Fruit fly (Drosophila melanogaster) whole organism, pupa: ENCODE measurements around the gene hfp.

Experiments
- CG14655 ChIP-seq: fragments of 200-800 bp; sonication (Bioruptor generic); optimal IDR thresholded peaks from 3 replicates; lab custom pipeline; 2017; ENCODE audit warnings: mild to moderate bottlenecking, missing biosample characterization, missing genetic modification reagents, missing genetic modification characterization
- CG17806 ChIP-seq: fragments of 200-800 bp; sonication (Bioruptor generic); optimal IDR thresholded peaks from 2 replicates; lab custom pipeline; 2018; ENCODE audit warnings: missing biosample characterization, mild to moderate bottlenecking, missing genetic modification characterization, moderate library complexity
- CG32121 ChIP-seq: fragments of 200-800 bp; sonication (Bioruptor generic); IDR thresholded peaks from 2 replicates; pipeline ENCODE4 v1.3.6; 2022; ENCODE audit warnings: missing biosample characterization, missing genetic modification characterization
- CG8301 ChIP-seq: fragments of 200-800 bp; sonication (Bioruptor generic); optimal IDR thresholded peaks from 2 replicates; lab custom pipeline; 2018; ENCODE audit warnings: missing biosample characterization, mild to moderate bottlenecking, missing genetic modification characterization
- D1 ChIP-seq: fragments of 200-800 bp; sonication (Bioruptor generic); optimal IDR thresholded peaks from 2 replicates; lab custom pipeline; 2018; ENCODE audit warnings: missing biosample characterization, mild to moderate bottlenecking, missing genetic modification characterization, moderate library complexity
- EcR ChIP-seq: fragments of 200-800 bp; sonication (Bioruptor generic); optimal IDR thresholded peaks from 3 replicates; lab custom pipeline; 2019; ENCODE audit warnings: missing biosample characterization, missing genetic modification characterization, mild to moderate bottlenecking, moderate library complexity, missing genetic modification reagents
- fd96Ca ChIP-seq: fragments of 200-800 bp; sonication (Bioruptor generic); IDR thresholded peaks from 3 replicates; pipeline ENCODE4 v1.3.6; 2022; ENCODE audit warnings: missing biosample characterization, missing genetic modification characterization
- gl ChIP-seq: fragments of 200-800 bp; sonication (Bioruptor generic); optimal IDR thresholded peaks from 2 replicates; lab custom pipeline; 2018; ENCODE audit warnings: missing biosample characterization, mild to moderate bottlenecking, missing genetic modification characterization

- TF ChIP-seq CG8301 (no peak), CG14655 (no peak), CG17806 (tag; lab: Kevin White, UChicago) (no peak), CG32121 (no peak), fd96Ca (no peak), gl (tag; lab: Kevin White, UChicago) (no peak), D1 (tag; lab: Kevin White, UChicago) (no peak), EcR (no peak)
Observed at dm6 chr3L:1477319-1477718, 25.1 kb downstream of the hfp start, which contains the start of gene robl62A.
